Worm (Caenorhabditis elegans): ENCODE results near the gene F22B5.10.

F22B5.10 gene

ce11 chrII:8442176-8442575 is 24.8 kb upstream of the F22B5.10 start (continued):
- TF ChIP-seq ztf-6 (GFP tag; IDR thresholded peaks at IDR 0.05): no peak
- 0 out of 2 replicates have a peak, but pooled peaks have one; percentile 47 for TF ChIP-seq aptf-2 (GFP tag; conservative IDR thresholded peaks at IDR 0.05)
- TF ChIP-seq somi-1 (GFP tag; optimal IDR thresholded peaks at IDR 0.05): no peak
- no peak for TF ChIP-seq B0035.1 (tag; optimal IDR thresholded peaks at IDR 0.05)
- no peak for TF ChIP-seq nhr-179 (tag; optimal IDR thresholded peaks at IDR 0.05)
- no peak for TF ChIP-seq ceh-79 (tag; optimal IDR thresholded peaks at IDR 0.05)
- no peak for TF ChIP-seq egl-44 (GFP tag; IDR thresholded peaks at IDR 0.05)
- TF ChIP-seq ekl-4 (GFP tag; IDR thresholded peaks at IDR 0.05): no peak
- TF ChIP-seq cebp-1 (GFP tag; IDR thresholded peaks at IDR 0.05): peak; percentile 30; the same call in 1 of the 2 replicates
- TF ChIP-seq cebp-1 (tag; optimal IDR thresholded peaks at IDR 0.05): peak; percentile 80
- TF ChIP-seq dpl-1 (GFP tag; optimal IDR thresholded peaks at IDR 0.05): peak; percentile 9
- peak; percentile 67 for TF ChIP-seq lsl-1 (GFP tag; optimal IDR thresholded peaks at IDR 0.05)
- TF ChIP-seq rpc-1 (optimal IDR thresholded peaks at IDR 0.05): no peak
- TF ChIP-seq rpc-1 (tag; optimal IDR thresholded peaks at IDR 0.05): no peak
- peak; percentile 38 for TF ChIP-seq tbp1 (GFP tag; optimal IDR thresholded peaks at IDR 0.05)
- peak; percentile 17; the same call in 1 of the 2 replicates for TF ChIP-seq nfyb-1 (GFP tag; IDR thresholded peaks at IDR 0.05)
- no peak for TF ChIP-seq unc-62 (GFP tag; optimal IDR thresholded peaks at IDR 0.05)
- TF ChIP-seq bed-1 (GFP tag; IDR thresholded peaks at IDR 0.05): no peak
- no peak for TF ChIP-seq C06A6.2 (GFP tag; conservative IDR thresholded peaks at IDR 0.05)
- TF ChIP-seq attf-6 (GFP tag; IDR thresholded peaks at IDR 0.05): no peak
- TF ChIP-seq ztf-18 (tag; optimal IDR thresholded peaks at IDR 0.05): no peak
- no peak for TF ChIP-seq mxl-1 (tag; optimal IDR thresholded peaks at IDR 0.05)
- peak; percentile 41 for TF ChIP-seq lin-54 (GFP tag; optimal IDR thresholded peaks at IDR 0.05)
- TF ChIP-seq Y53G8AR.9 (GFP tag; conservative IDR thresholded peaks at IDR 0.05): no peak
- no peak for TF ChIP-seq ztf-22 (GFP tag; optimal IDR thresholded peaks at IDR 0.05)
- TF ChIP-seq nhr-120 (GFP tag; IDR thresholded peaks at IDR 0.05): no peak
- TF ChIP-seq snpc-1.1 (tag; optimal IDR thresholded peaks at IDR 0.05; ENCODE audit: insufficient read depth): peak; percentile 22
- TF ChIP-seq C17E4.6 (GFP tag; IDR thresholded peaks at IDR 0.05): no peak
- TF ChIP-seq B0336.3 (GFP tag; IDR thresholded peaks at IDR 0.05): no peak
- peak; percentile 27 for TF ChIP-seq lin-40 (tag; optimal IDR thresholded peaks at IDR 0.05)
- no peak for TF ChIP-seq bed-2 (GFP tag; IDR thresholded peaks at IDR 0.05)
- peak; percentile 2 for TF ChIP-seq ztf-26 (tag; optimal IDR thresholded peaks at IDR 0.05)
- TF ChIP-seq die-1 (tag; optimal IDR thresholded peaks at IDR 0.05): no peak
- TF ChIP-seq D2030.7 (GFP tag; IDR thresholded peaks at IDR 0.05): 0 out of 2 replicates have a peak, but pooled peaks have one; percentile 17
- TF ChIP-seq madf-6 (GFP tag; IDR thresholded peaks at IDR 0.05): peak; percentile 70; the same call in 1 of the 2 replicates
- TF ChIP-seq F33H1.4 (GFP tag; IDR thresholded peaks at IDR 0.05): peak; percentile 42; the same call in 1 of the 2 replicates
- no peak for TF ChIP-seq tlf-1 (GFP tag; optimal IDR thresholded peaks at IDR 0.05)
- TF ChIP-seq ceh-91 (GFP tag; IDR thresholded peaks at IDR 0.05): 0 out of 2 replicates have a peak, but pooled peaks have one; percentile 16
- TF ChIP-seq hlh-12 (tag; optimal IDR thresholded peaks at IDR 0.05): no peak
- TF ChIP-seq ztf-28 (GFP tag; IDR thresholded peaks at IDR 0.05): no peak
- TF ChIP-seq hlh-26 (GFP tag; conservative IDR thresholded peaks at IDR 0.05): no peak
- TF ChIP-seq Y79H2A.3 (GFP tag; conservative IDR thresholded peaks at IDR 0.05): no peak
- TF ChIP-seq gei-17 (GFP tag; optimal IDR thresholded peaks at IDR 0.05): no peak

Measured in whole organism, young adult.